Worm (Caenorhabditis elegans): ENCODE measurements around the gene R06F6.12.

DNA sequence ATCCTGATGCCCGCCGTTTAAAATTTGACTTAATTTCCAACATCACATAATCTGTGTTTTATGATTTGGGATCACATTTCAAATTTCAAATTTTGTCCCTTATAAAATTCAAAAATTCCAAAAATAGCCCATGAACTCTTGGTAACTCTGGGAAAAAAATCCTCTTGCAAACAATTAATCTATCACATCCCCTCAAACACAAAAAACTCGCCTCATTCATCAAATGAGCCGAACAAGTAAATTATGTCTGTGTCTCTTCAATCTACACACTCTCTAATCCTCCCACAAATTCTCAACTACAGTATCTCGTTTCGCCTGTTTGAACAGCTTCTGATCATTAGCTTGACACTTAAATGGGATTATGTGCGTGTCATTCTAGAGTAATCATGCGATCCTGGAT, 13.2 kb downstream of the R06F6.12 start, which contains the start of gene msrp-7:
- TF ChIP-seq dao-5 (tag; optimal IDR thresholded peaks at IDR 0.05) (no peak), W03F9.2 (tag; optimal IDR thresholded peaks at IDR 0.05) (no peak), him-1 (tag; optimal IDR thresholded peaks at IDR 0.05) (no peak)

All from whole organism, L4/young adult.